Fruit fly (Drosophila melanogaster) whole organism, embryonic: ENCODE measurements around the gene vas.

Experiments
- Aef1 ChIP-seq: fragments of 200-800 bp; sonication (Bioruptor generic); IDR thresholded peaks from 3 replicates; pipeline ENCODE4 v1.3.6; 2022; ENCODE audit warnings: missing biosample characterization, missing genetic modification characterization
- Blimp-1 ChIP-seq: fragments of 200-800 bp; sonication (Bioruptor generic); optimal IDR thresholded peaks from 3 replicates; lab custom pipeline; 2018; ENCODE audit warnings: missing biosample characterization, missing genetic modification characterization, mild to moderate bottlenecking, moderate library complexity, missing genetic modification reagents
- CG10267 ChIP-seq: fragments of 200-800 bp; sonication (Bioruptor generic); optimal IDR thresholded peaks from 2 replicates; lab custom pipeline; 2018; ENCODE audit warnings: missing biosample characterization, mild to moderate bottlenecking, missing genetic modification characterization, moderate library complexity
- CG10543 ChIP-seq: fragments of 200-800 bp; sonication (Bioruptor generic); optimal IDR thresholded peaks from 3 replicates; lab custom pipeline; 2017; ENCODE audit warnings: missing biosample characterization, mild to moderate bottlenecking, missing genetic modification characterization, moderate library complexity
- CG11247 ChIP-seq: fragments of 200-800 bp; sonication (Bioruptor generic); IDR thresholded peaks from 2 replicates; pipeline ENCODE4 v1.3.6; 2022; ENCODE audit warnings: missing biosample characterization, missing genetic modification characterization
- CG11723 ChIP-seq: fragments of 200-800 bp; sonication (Bioruptor generic); optimal IDR thresholded peaks from 2 replicates; lab custom pipeline; 2017; ENCODE audit warnings: missing biosample characterization, mild to moderate bottlenecking, missing genetic modification characterization
- CG12391 ChIP-seq: fragments of 200-800 bp; sonication (Bioruptor generic); optimal IDR thresholded peaks from 3 replicates; lab custom pipeline; 2018; ENCODE audit warnings: missing biosample characterization, mild to moderate bottlenecking, missing genetic modification characterization, moderate library complexity
- CG14710 ChIP-seq: fragments of 200-800 bp; sonication (Bioruptor generic); optimal IDR thresholded peaks from 3 replicates; lab custom pipeline; 2019; ENCODE audit warnings: missing biosample characterization, mild to moderate bottlenecking, missing genetic modification characterization, moderate library complexity
- CG16863 ChIP-seq: fragments of 200-800 bp; sonication (Bioruptor generic); optimal IDR thresholded peaks from 3 replicates; lab custom pipeline; 2016; ENCODE audit warnings: missing biosample characterization, missing genetic modification characterization
- CG17802 ChIP-seq: fragments of 200-800 bp; sonication (Bioruptor generic); optimal IDR thresholded peaks from 2 replicates; lab custom pipeline; 2018; ENCODE audit warnings: missing biosample characterization, mild to moderate bottlenecking, missing genetic modification characterization, moderate library complexity
- CG2116 ChIP-seq: fragments of 200-800 bp; sonication (Bioruptor generic); optimal IDR thresholded peaks from 3 replicates; lab custom pipeline; 2018; ENCODE audit warnings: missing biosample characterization, mild to moderate bottlenecking, missing genetic modification characterization
- CG2120 ChIP-seq: fragments of 200-800 bp; sonication (Bioruptor generic); optimal IDR thresholded peaks from 3 replicates; lab custom pipeline; 2016; ENCODE audit warnings: missing biosample characterization, missing genetic modification characterization
- CG2129 ChIP-seq: fragments of 200-800 bp; sonication (Bioruptor generic); IDR thresholded peaks from 2 replicates; pipeline ENCODE4 v1.3.6; 2022; ENCODE audit warnings: missing biosample characterization, missing genetic modification characterization; ENCODE audit not compliant: partially characterized antibody
- CG2712 ChIP-seq: fragments of 200-800 bp; optimal IDR thresholded peaks from 3 replicates; lab custom pipeline; 2019; ENCODE audit warnings: missing biosample characterization, mild to moderate bottlenecking, missing genetic modification characterization, moderate library complexity
- CG3065 ChIP-seq: fragments of 200-800 bp; sonication (Bioruptor generic); optimal IDR thresholded peaks from 2 replicates; lab custom pipeline; 2016; ENCODE audit warnings: missing biosample characterization, missing genetic modification characterization
- CG3847 ChIP-seq: fragments of 200-800 bp; sonication (Bioruptor generic); IDR thresholded peaks from 2 replicates; pipeline ENCODE4 v1.3.6; 2022; ENCODE audit warnings: missing biosample characterization, missing genetic modification characterization
- CG42726 ChIP-seq: fragments of 200-800 bp; sonication (Bioruptor generic); IDR thresholded peaks from 2 replicates; pipeline ENCODE4 v1.3.6; 2022; ENCODE audit warnings: missing biosample characterization, missing genetic modification characterization; ENCODE audit not compliant: partially characterized antibody
- CG5180 ChIP-seq: fragments of 200-800 bp; sonication (Bioruptor generic); optimal IDR thresholded peaks from 3 replicates; lab custom pipeline; 2017; ENCODE audit warnings: missing biosample characterization, missing genetic modification characterization, mild to moderate bottlenecking, moderate library complexity, missing genetic modification reagents
- CG7372 ChIP-seq: fragments of 200-800 bp; sonication (Bioruptor generic); IDR thresholded peaks from 2 replicates; pipeline ENCODE4 v1.3.6; 2022; ENCODE audit warnings: missing biosample characterization, missing genetic modification characterization
- CG7987 ChIP-seq: fragments of 200-800 bp; sonication (Bioruptor generic); optimal IDR thresholded peaks from 2 replicates; lab custom pipeline; 2018; ENCODE audit warnings: missing biosample characterization, mild to moderate bottlenecking, missing genetic modification characterization, moderate library complexity
- Dad ChIP-seq: fragments of 200-800 bp; sonication (Bioruptor generic); optimal IDR thresholded peaks from 3 replicates; lab custom pipeline; 2016; ENCODE audit warnings: missing biosample characterization, missing genetic modification characterization
- Dp ChIP-seq: fragments of 200-800 bp; sonication (Bioruptor generic); optimal IDR thresholded peaks from 2 replicates; lab custom pipeline; 2018; ENCODE audit warnings: missing biosample characterization, mild to moderate bottlenecking, missing genetic modification characterization, moderate library complexity
- Dref ChIP-seq: fragments of 200-800 bp; sonication (Bioruptor generic); IDR thresholded peaks from 2 replicates; pipeline ENCODE4 v1.3.6; 2022; ENCODE audit warnings: missing biosample characterization, missing genetic modification characterization
- Gug ChIP-seq: fragments of 200-800 bp; sonication (Bioruptor generic); IDR thresholded peaks from 4 replicates; pipeline ENCODE4 v1.3.6; 2022; ENCODE audit warnings: missing biosample characterization, missing genetic modification characterization
- HHEX ChIP-seq: fragments of 200-800 bp; sonication (Bioruptor generic); optimal IDR thresholded peaks from 3 replicates; lab custom pipeline; 2017; ENCODE audit warnings: missing biosample characterization, mild to moderate bottlenecking, missing genetic modification characterization, missing genetic modification reagents
- Hr78 ChIP-seq, 2 experiments: fragments of 200-800 bp in 1 of 2; fragments of >200 bp in 1 of 2; sonication (Bioruptor generic) in 1 of 2; optimal IDR thresholded peaks; 2 replicates each; lab custom pipeline; 2017 to 2019; ENCODE audit warnings: missing biosample characterization in 2 of 2, missing genetic modification characterization in 2 of 2, mild to moderate bottlenecking in 1 of 2, moderate library complexity in 1 of 2
- Lhr ChIP-seq: fragments of 200-800 bp; sonication (Bioruptor generic); optimal IDR thresholded peaks from 3 replicates; lab custom pipeline; 2017; ENCODE audit warnings: mild to moderate bottlenecking, missing biosample characterization, missing genetic modification reagents, missing genetic modification characterization
- Opbp ChIP-seq: fragments of 200-800 bp; sonication (Bioruptor generic); IDR thresholded peaks from 3 replicates; pipeline ENCODE4 v1.3.6; 2022; ENCODE audit warnings: missing biosample characterization, missing genetic modification characterization; ENCODE audit not compliant: partially characterized antibody
- ato ChIP-seq: fragments of 200-800 bp; sonication (Bioruptor generic); IDR thresholded peaks from 2 replicates; pipeline ENCODE4 v1.3.6; 2022; ENCODE audit warnings: missing biosample characterization, missing genetic modification characterization; ENCODE audit not compliant: partially characterized antibody
- bab2 ChIP-seq: fragments of 200-800 bp; sonication (Bioruptor generic); optimal IDR thresholded peaks from 2 replicates; lab custom pipeline; 2016; ENCODE audit warnings: missing biosample characterization, missing genetic modification characterization
- bcd ChIP-seq: fragments of 200-800 bp; sonication (Bioruptor generic); optimal IDR thresholded peaks from 2 replicates; lab custom pipeline; 2017; ENCODE audit warnings: missing biosample characterization, mild to moderate bottlenecking, missing genetic modification characterization
- chif ChIP-seq, 2 experiments: fragments of 200-800 bp; sonication (Bioruptor generic); optimal IDR thresholded peaks; 3 replicates each; lab custom pipeline; 2016; ENCODE audit warnings: missing biosample characterization in 2 of 2, missing genetic modification characterization in 2 of 2
- chn ChIP-seq: fragments of 200-800 bp; sonication (Bioruptor generic); optimal IDR thresholded peaks from 2 replicates; lab custom pipeline; 2016; ENCODE audit warnings: missing biosample characterization, missing genetic modification characterization
- crol ChIP-seq: fragments of 200-800 bp; sonication (Bioruptor generic); IDR thresholded peaks from 2 replicates; pipeline ENCODE4 v1.3.6; 2022; ENCODE audit warnings: missing biosample characterization, missing genetic modification characterization
- ham ChIP-seq: fragments of 200-800 bp; sonication (Bioruptor generic); IDR thresholded peaks from 2 replicates; pipeline ENCODE4 v1.3.6; 2022; ENCODE audit warnings: missing biosample characterization, missing genetic modification characterization
- hkb ChIP-seq, 2 experiments: fragments of 200-800 bp in 1 of 2; fragments of >200 bp in 1 of 2; sonication (Bioruptor generic) in 1 of 2; IDR thresholded peaks in 1 of 2; optimal IDR thresholded peaks in 1 of 2; 2 replicates each; pipeline versions ENCODE4 v1.3.6 to Lab custom; 2017 to 2022; ENCODE audit warnings: missing biosample characterization in 1 of 2, missing genetic modification characterization in 1 of 2
- inv ChIP-seq: fragments of 200-800 bp; sonication (Bioruptor generic); IDR thresholded peaks from 2 replicates; pipeline ENCODE4 v1.3.6; 2022; ENCODE audit warnings: missing biosample characterization, missing genetic modification characterization; ENCODE audit not compliant: partially characterized antibody
- mld ChIP-seq: fragments of 200-800 bp; sonication (Bioruptor generic); IDR thresholded peaks from 3 replicates; pipeline ENCODE4 v1.3.6; 2022; ENCODE audit warnings: missing biosample characterization, missing genetic modification characterization; ENCODE audit not compliant: partially characterized antibody
- pho ChIP-seq: fragments of 200-800 bp; sonication (Bioruptor generic); optimal IDR thresholded peaks from 2 replicates; lab custom pipeline; 2016; ENCODE audit warnings: missing biosample characterization, missing genetic modification characterization
- phol ChIP-seq: fragments of 200-800 bp; sonication (Bioruptor generic); optimal IDR thresholded peaks from 3 replicates; lab custom pipeline; 2018; ENCODE audit warnings: missing biosample characterization, mild to moderate bottlenecking, missing genetic modification characterization, moderate library complexity
- prd ChIP-seq, 3 experiments: fragments of >200 bp in 2 of 3; fragments of 200-800 bp in 1 of 3; sonication (Bioruptor generic) in 1 of 3; optimal IDR thresholded peaks in 2 of 3; IDR thresholded peaks in 1 of 3; 2 replicates in 2 of 3; 3 replicates in 1 of 3; pipeline versions ENCODE4 v1.3.6 to Lab custom; 2017 to 2022; ENCODE audit warnings: missing biosample characterization in 1 of 3, missing genetic modification characterization in 1 of 3
- pum ChIP-seq: fragments of 200-800 bp; sonication (Bioruptor generic); optimal IDR thresholded peaks from 2 replicates; lab custom pipeline; 2016; ENCODE audit warnings: missing biosample characterization, missing genetic modification characterization
- ranshi ChIP-seq: fragments of 200-800 bp; sonication (Bioruptor generic); IDR thresholded peaks from 2 replicates; pipeline ENCODE4 v1.3.6; 2022; ENCODE audit warnings: missing biosample characterization, missing genetic modification characterization
- schlank ChIP-seq: fragments of 200-800 bp; sonication (Bioruptor generic); optimal IDR thresholded peaks from 2 replicates; lab custom pipeline; 2018; ENCODE audit warnings: missing biosample characterization, mild to moderate bottlenecking, missing genetic modification characterization
- tll ChIP-seq, 2 experiments: fragments of 200-800 bp in 1 of 2; fragments of >200 bp in 1 of 2; sonication (Bioruptor generic) in 1 of 2; optimal IDR thresholded peaks; 2 replicates each; lab custom pipeline; 2017 to 2019; ENCODE audit warnings: missing biosample characterization in 2 of 2, missing genetic modification characterization in 2 of 2, mild to moderate bottlenecking in 1 of 2, moderate library complexity in 1 of 2
- tna ChIP-seq: fragments of 200-800 bp; sonication (Bioruptor generic); IDR thresholded peaks from 2 replicates; pipeline ENCODE4 v1.3.6; 2022; ENCODE audit warnings: missing biosample characterization, missing genetic modification characterization; ENCODE audit not compliant: partially characterized antibody
- tup ChIP-seq: fragments of 200-800 bp; sonication (Bioruptor generic); optimal IDR thresholded peaks from 2 replicates; lab custom pipeline; 2016; ENCODE audit warnings: missing biosample characterization, mild to moderate bottlenecking, missing genetic modification characterization, moderate library complexity

vas gene

DNA sequence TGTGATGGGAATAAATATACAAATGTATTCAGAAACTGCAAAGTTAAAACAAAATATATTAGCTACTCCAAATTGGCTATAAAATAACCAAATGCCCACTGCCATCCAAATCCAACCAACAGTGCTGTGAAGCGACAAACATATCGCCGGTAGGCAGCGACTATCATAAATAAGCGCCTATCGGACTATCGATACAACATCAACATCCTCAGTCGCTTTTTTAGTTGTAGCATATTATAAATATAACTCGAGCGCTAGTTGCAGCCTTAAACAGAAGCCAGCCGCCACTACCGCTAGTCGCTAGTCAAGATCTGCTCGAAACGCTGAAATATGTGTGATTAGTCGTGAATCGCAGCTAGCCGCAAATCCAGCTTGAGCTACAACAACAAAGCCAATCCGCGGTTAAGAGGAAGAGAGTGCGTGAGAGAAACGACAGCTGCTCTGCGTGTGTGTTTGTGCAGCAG is 22.1 kb upstream of the vas start (continued):
- TF ChIP-seq CG7987, result peak; percentile 59
- peak; percentile 47 for TF ChIP-seq phol (tag; lab: Kevin White, UChicago)
- peak; percentile 85 for TF ChIP-seq mld (GFP tag; lab: Robert Waterston, UW)
- TF ChIP-seq ato (GFP tag; lab: Robert Waterston, UW), result peak; percentile 87
- peak; percentile 79 for TF ChIP-seq CG3847 (GFP tag; lab: Robert Waterston, UW)
- peak; percentile 76 for TF ChIP-seq tna (GFP tag; lab: Robert Waterston, UW)
- peak; percentile 92 for TF ChIP-seq CG10267 (tag; lab: Kevin White, UChicago)
- no peak for TF ChIP-seq Blimp-1 (GFP tag; lab: Kevin White, UChicago)
- TF ChIP-seq CG10543 (GFP tag; lab: Kevin White, UChicago), result peak; percentile 9
- TF ChIP-seq Dad (GFP tag; lab: Kevin White, UChicago), result peak; percentile 8
- TF ChIP-seq hkb (optimal IDR thresholded peaks at IDR 0.05; lab: Kevin White, UChicago), result peak; percentile 40
- no peak for TF ChIP-seq hkb (GFP tag; IDR thresholded peaks at IDR 0.05; lab: Robert Waterston, UW)
- TF ChIP-seq Aef1 (GFP tag; lab: Robert Waterston, UW), result no peak; the same call in 1 of the 3 replicates
- TF ChIP-seq chn, result peak; percentile 47
- TF ChIP-seq Gug (GFP tag; lab: Robert Waterston, UW), result peak; percentile 42; the same call in 1 of the 4 replicates
- peak; percentile 25 for TF ChIP-seq CG14710 (tag; lab: Kevin White, UChicago)
- peak; percentile 95 for TF ChIP-seq CG42726
- TF ChIP-seq bab2 (GFP tag; lab: Kevin White, UChicago), result peak; percentile 24
- TF ChIP-seq bcd (GFP tag; lab: Kevin White, UChicago), result peak; percentile 55
- TF ChIP-seq CG5180 (GFP tag; lab: Kevin White, UChicago), result no peak
- TF ChIP-seq crol (GFP tag; lab: Robert Waterston, UW), result no peak
- no peak for TF ChIP-seq tup (GFP tag; lab: Kevin White, UChicago)
- no peak for TF ChIP-seq CG11723 (GFP tag; lab: Kevin White, UChicago)
- TF ChIP-seq ranshi (GFP tag; lab: Robert Waterston, UW), result 0 out of 2 replicates have a peak, but pooled peaks have one; percentile 47
- TF ChIP-seq tll (GFP tag; optimal IDR thresholded peaks at IDR 0.05; lab: Kevin White, UChicago), result no peak
- peak; percentile 38 for TF ChIP-seq CG2116 (GFP tag; lab: Kevin White, UChicago)
- TF ChIP-seq CG12391 (tag; lab: Kevin White, UChicago), result no peak
- TF ChIP-seq chif (GFP tag; optimal IDR thresholded peaks at IDR 0.05; lab: Kevin White, UChicago), result no peak
- no peak for TF ChIP-seq prd (optimal IDR thresholded peaks at IDR 0.05; lab: Kevin White, UChicago)
- TF ChIP-seq prd (GFP tag; IDR thresholded peaks at IDR 0.05; lab: Robert Waterston, UW), result peak; percentile 48; the same call in 1 of the 3 replicates
- TF ChIP-seq CG2120 (GFP tag; lab: Kevin White, UChicago), result peak; percentile 60
- peak; percentile 19; the same call in 1 of the 2 replicates for TF ChIP-seq CG7372 (GFP tag; lab: Robert Waterston, UW)
- TF ChIP-seq inv (GFP tag; lab: Robert Waterston, UW), result peak; percentile 84
- peak; percentile 1 for TF ChIP-seq CG3065 (GFP tag; lab: Kevin White, UChicago)
- peak; percentile 23 for TF ChIP-seq pum (GFP tag; lab: Kevin White, UChicago)
- peak; percentile 45; the same call in 1 of the 2 replicates for TF ChIP-seq CG11247 (GFP tag; lab: Robert Waterston, UW)
- peak; percentile 94 for TF ChIP-seq Dref (GFP tag; lab: Robert Waterston, UW)
- no peak for TF ChIP-seq CG16863 (GFP tag; lab: Kevin White, UChicago)
- TF ChIP-seq Dp (GFP tag; lab: Kevin White, UChicago), result peak; percentile 25
- TF ChIP-seq schlank (tag; lab: Kevin White, UChicago), result no peak
- TF ChIP-seq CG17802, result no peak
- TF ChIP-seq Opbp (GFP tag; lab: Robert Waterston, UW), result peak; percentile 93
- no peak for TF ChIP-seq ham (GFP tag; lab: Robert Waterston, UW)
- TF ChIP-seq HHEX (GFP tag; lab: Kevin White, UChicago), result no peak
- TF ChIP-seq Hr78 (GFP tag; optimal IDR thresholded peaks at IDR 0.05; lab: Kevin White, UChicago), result no peak
- TF ChIP-seq CG2712 (tag; lab: Kevin White, UChicago), result no peak
- no peak for TF ChIP-seq pho (GFP tag; lab: Kevin White, UChicago)
- peak; percentile 70 for TF ChIP-seq CG2129 (GFP tag; lab: Robert Waterston, UW)
- no peak for TF ChIP-seq Lhr (GFP tag; lab: Kevin White, UChicago)
